ENCODE assay signal across 4 fruit fly cellular contexts in the genomic region with DNA sequence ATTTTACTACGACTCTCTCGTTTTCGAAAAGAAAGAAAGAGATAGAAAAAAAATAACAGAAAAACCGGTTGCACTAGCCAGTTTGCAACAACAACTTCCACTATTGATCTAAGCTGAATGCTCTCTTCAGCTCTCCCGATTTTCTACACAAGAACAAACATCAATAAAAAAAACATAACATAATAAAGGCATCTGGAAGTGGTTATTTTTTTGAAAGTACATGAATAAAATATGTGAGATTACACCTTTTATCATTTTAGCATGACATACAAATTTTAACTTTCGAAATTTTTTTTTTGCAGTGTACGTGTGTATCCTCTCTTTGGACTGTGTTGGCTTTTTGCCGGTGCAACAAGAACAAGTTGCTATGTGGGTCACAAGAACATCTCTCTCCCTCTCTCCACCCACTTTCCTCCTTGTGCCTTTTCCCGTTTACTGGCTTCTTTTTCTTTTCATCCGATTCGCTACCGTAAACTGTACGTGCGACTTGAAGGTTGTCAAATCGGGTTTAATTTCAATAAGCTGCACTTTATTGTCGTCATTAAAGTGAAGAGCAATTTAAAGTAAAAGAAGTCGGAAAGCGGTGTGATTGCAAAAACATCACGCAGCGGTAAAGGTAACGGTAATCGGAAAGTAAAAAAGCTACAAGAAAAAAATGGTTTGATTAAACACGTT.
TF ChIP-seq lines count a peak whose summit lies in the region.

No protein-coding gene starts in this region.

TF ChIP-seq in whole organism, adult, 20 proteins besides CTCF, POLR2A, EP300 and RAD21 (continued from another document):
- no peak for TF ChIP-seq CG5204 (GFP tag; optimal IDR thresholded peaks at IDR 0.05; lab: Kevin White, UChicago)
- peak; percentile 86 for TF ChIP-seq kay (GFP tag; lab: Kevin White, UChicago; ENCODE audit: borderline replicate concordance)
- peak; percentile 94 for TF ChIP-seq CG7045 (GFP tag; optimal IDR thresholded peaks at IDR 0.05; lab: Kevin White, UChicago)
- TF ChIP-seq Mnt (GFP tag; optimal IDR thresholded peaks at IDR 0.05; lab: Kevin White, UChicago) = peak; percentile 65
TF ChIP-seq in whole organism, adult: peak in this region for 15.

TF ChIP-seq in whole organism, embryonic, 481 proteins besides CTCF, POLR2A, EP300 and RAD21 (continued from another document and continues in another):
- peak; percentile 95 for TF ChIP-seq phol (tag; optimal IDR thresholded peaks at IDR 0.05; lab: Kevin White, UChicago)
- peak; percentile 82 for TF ChIP-seq emc (GFP tag; optimal IDR thresholded peaks at IDR 0.05; lab: Kevin White, UChicago)
- TF ChIP-seq CG31388 (GFP tag; optimal IDR thresholded peaks at IDR 0.05; lab: Kevin White, UChicago) = peak; percentile 93
- TF ChIP-seq shn (GFP tag; optimal IDR thresholded peaks at IDR 0.05; lab: Kevin White, UChicago) = peak; percentile 92
- no peak for TF ChIP-seq D (optimal IDR thresholded peaks at IDR 0.05; lab: Kevin White, UChicago)
- peak; percentile 95 for TF ChIP-seq D (GFP tag; optimal IDR thresholded peaks at IDR 0.05; lab: Kevin White, UChicago)
- TF ChIP-seq jumu (GFP tag; optimal IDR thresholded peaks at IDR 0.05; lab: Kevin White, UChicago) = peak; percentile 95
- TF ChIP-seq CG6689 (GFP tag; IDR thresholded peaks at IDR 0.05; lab: Robert Waterston, UW) = peak; percentile 96
- TF ChIP-seq C15 (GFP tag; IDR thresholded peaks at IDR 0.05; lab: Robert Waterston, UW) = peak; percentile 81
- peak; percentile 78 for TF ChIP-seq CG9215 (GFP tag; IDR thresholded peaks at IDR 0.05; lab: Robert Waterston, UW)
- TF ChIP-seq CG3726 (GFP tag; IDR thresholded peaks at IDR 0.05; lab: Robert Waterston, UW) = peak; percentile 96
- TF ChIP-seq CG7357 (GFP tag; IDR thresholded peaks at IDR 0.05; lab: Robert Waterston, UW) = peak; percentile 87; the same call in 2 of the 3 replicates
- TF ChIP-seq p53 (GFP tag; optimal IDR thresholded peaks at IDR 0.05; lab: Kevin White, UChicago) = peak; percentile 84
- TF ChIP-seq CG9727 (GFP tag; optimal IDR thresholded peaks at IDR 0.05; lab: Kevin White, UChicago) = peak; percentile 98
- TF ChIP-seq CG2202 (tag; optimal IDR thresholded peaks at IDR 0.05; lab: Kevin White, UChicago) = peak; percentile 98
- TF ChIP-seq CG12659 (GFP tag; optimal IDR thresholded peaks at IDR 0.05; lab: Kevin White, UChicago) = peak; percentile 96
- peak; percentile 97 for TF ChIP-seq CG8924 (tag; optimal IDR thresholded peaks at IDR 0.05; lab: Kevin White, UChicago)
- TF ChIP-seq gcm (GFP tag; optimal IDR thresholded peaks at IDR 0.05; lab: Kevin White, UChicago) = peak; percentile 97
- TF ChIP-seq CG12071 (GFP tag; optimal IDR thresholded peaks at IDR 0.05; lab: Kevin White, UChicago) = peak; percentile 94
- TF ChIP-seq Scr (GFP tag; IDR thresholded peaks at IDR 0.05; lab: Robert Waterston, UW; ENCODE audit: partially characterized antibody) = no peak
- TF ChIP-seq inv (GFP tag; IDR thresholded peaks at IDR 0.05; lab: Robert Waterston, UW; ENCODE audit: partially characterized antibody) = no peak
- TF ChIP-seq CG6254 (GFP tag; optimal IDR thresholded peaks at IDR 0.05; lab: Kevin White, UChicago) = peak; percentile 96
- TF ChIP-seq CG17186 (GFP tag; optimal IDR thresholded peaks at IDR 0.05; lab: Kevin White, UChicago) = peak; percentile 82
- peak; percentile 96 for TF ChIP-seq CG7556 (GFP tag; optimal IDR thresholded peaks at IDR 0.05; lab: Kevin White, UChicago)
- TF ChIP-seq mld (GFP tag; IDR thresholded peaks at IDR 0.05; lab: Robert Waterston, UW; ENCODE audit: partially characterized antibody) = no peak
- TF ChIP-seq Camta (GFP tag; optimal IDR thresholded peaks at IDR 0.05; lab: Kevin White, UChicago) = peak; percentile 97
- TF ChIP-seq Usf (GFP tag; optimal IDR thresholded peaks at IDR 0.05; lab: Kevin White, UChicago) = peak; percentile 77
- TF ChIP-seq sens (GFP tag; lab: Kevin White, UChicago) = peak; percentile 100
- TF ChIP-seq pb (GFP tag; optimal IDR thresholded peaks at IDR 0.05; lab: Kevin White, UChicago) = peak; percentile 94
- no peak for TF ChIP-seq ham (GFP tag; IDR thresholded peaks at IDR 0.05; lab: Robert Waterston, UW)
- peak; percentile 80 for TF ChIP-seq Ravus (GFP tag; IDR thresholded peaks at IDR 0.05; lab: Robert Waterston, UW)
- peak; percentile 79 for TF ChIP-seq klu (GFP tag; IDR thresholded peaks at IDR 0.05; lab: Robert Waterston, UW)
- peak; percentile 96 for TF ChIP-seq pum (GFP tag; optimal IDR thresholded peaks at IDR 0.05; lab: Kevin White, UChicago)
- TF ChIP-seq CG32772 (GFP tag; IDR thresholded peaks at IDR 0.05; lab: Robert Waterston, UW) = peak; percentile 96
- peak; percentile 95 for TF ChIP-seq CG17385 (GFP tag; optimal IDR thresholded peaks at IDR 0.05; lab: Kevin White, UChicago)
- TF ChIP-seq CG4854 (GFP tag; optimal IDR thresholded peaks at IDR 0.05; lab: Kevin White, UChicago) = peak; percentile 92
- peak; percentile 89 for TF ChIP-seq Lim3 (GFP tag; IDR thresholded peaks at IDR 0.05; lab: Robert Waterston, UW)
- TF ChIP-seq CG11560 (tag; IDR thresholded peaks at IDR 0.05; lab: Robert Waterston, UW) = peak; percentile 74
- peak; percentile 95 for TF ChIP-seq NfI (GFP tag; optimal IDR thresholded peaks at IDR 0.05; lab: Kevin White, UChicago)

TF ChIP-seq in whole organism, prepupa, 60 proteins besides CTCF, POLR2A, EP300 and RAD21 (continued from another document):
- TF ChIP-seq Eip93F (GFP tag; optimal IDR thresholded peaks at IDR 0.05; lab: Kevin White, UChicago) (no peak), Eip78C (GFP tag; lab: Kevin White, UChicago) (peak; percentile 100), Sox15 (GFP tag; optimal IDR thresholded peaks at IDR 0.05; lab: Kevin White, UChicago) (peak; percentile 80), CG8632 (GFP tag; optimal IDR thresholded peaks at IDR 0.05; lab: Kevin White, UChicago) (peak; percentile 93), Blimp-1 (GFP tag; optimal IDR thresholded peaks at IDR 0.05; lab: Kevin White, UChicago) (peak; percentile 68), CG32006 (GFP tag; optimal IDR thresholded peaks at IDR 0.05; lab: Kevin White, UChicago) (peak; percentile 99), lz (GFP tag; optimal IDR thresholded peaks at IDR 0.05; lab: Kevin White, UChicago) (peak; percentile 88), CG4318 (GFP tag; optimal IDR thresholded peaks at IDR 0.05; lab: Kevin White, UChicago) (peak; percentile 96), fkh (GFP tag; optimal IDR thresholded peaks at IDR 0.05; lab: Kevin White, UChicago) (peak; percentile 95), pdm3 (GFP tag; optimal IDR thresholded peaks at IDR 0.05; lab: Kevin White, UChicago) (peak; percentile 98), CG6276 (GFP tag; optimal IDR thresholded peaks at IDR 0.05; lab: Kevin White, UChicago) (peak; percentile 99), dac (GFP tag; optimal IDR thresholded peaks at IDR 0.05; lab: Kevin White, UChicago) (peak; percentile 94), topi (GFP tag; optimal IDR thresholded peaks at IDR 0.05; lab: Kevin White, UChicago) (peak; percentile 93), cyc (GFP tag; optimal IDR thresholded peaks at IDR 0.05; lab: Kevin White, UChicago) (peak; percentile 90), CG8119 (GFP tag; IDR thresholded peaks at IDR 0.05; lab: Robert Waterston, UW) (peak; percentile 100), net (GFP tag; optimal IDR thresholded peaks at IDR 0.05; lab: Kevin White, UChicago) (peak; percentile 99), salr (GFP tag; optimal IDR thresholded peaks at IDR 0.05; lab: Kevin White, UChicago) (peak; percentile 94 to 99), OdsH (GFP tag; optimal IDR thresholded peaks at IDR 0.05; lab: Kevin White, UChicago) (peak; percentile 98), spab (GFP tag; optimal IDR thresholded peaks at IDR 0.05; lab: Kevin White, UChicago) (peak; percentile 95), ss (GFP tag; optimal IDR thresholded peaks at IDR 0.05; lab: Kevin White, UChicago) (peak; percentile 95 to 97), fd85E (GFP tag; optimal IDR thresholded peaks at IDR 0.05; lab: Kevin White, UChicago) (peak; percentile 83), svp (GFP tag; lab: Kevin White, UChicago) (no peak), CG6163 (GFP tag; IDR thresholded peaks at IDR 0.05; lab: Robert Waterston, UW) (peak; percentile 99), Lpt (GFP tag; optimal IDR thresholded peaks at IDR 0.05; lab: Kevin White, UChicago) (peak; percentile 99), CG11902 (GFP tag; optimal IDR thresholded peaks at IDR 0.05; lab: Kevin White, UChicago) (peak; percentile 83), CG34406 (GFP tag; optimal IDR thresholded peaks at IDR 0.05; lab: Kevin White, UChicago) (peak; percentile 94), CG31627 (GFP tag; optimal IDR thresholded peaks at IDR 0.05; lab: Kevin White, UChicago) (peak; percentile 87), CG16779 (tag; optimal IDR thresholded peaks at IDR 0.05; lab: Kevin White, UChicago) (peak; percentile 95), fd59A (GFP tag; optimal IDR thresholded peaks at IDR 0.05; lab: Kevin White, UChicago) (peak; percentile 96), Smox (GFP tag; optimal IDR thresholded peaks at IDR 0.05; lab: Kevin White, UChicago) (no peak), CG10631 (GFP tag; optimal IDR thresholded peaks at IDR 0.05; lab: Kevin White, UChicago) (peak; percentile 98), esn (GFP tag; optimal IDR thresholded peaks at IDR 0.05; lab: Kevin White, UChicago) (peak; percentile 92), Gug (GFP tag; IDR thresholded peaks at IDR 0.05; lab: Robert Waterston, UW) (peak; percentile 99), CG8319 (GFP tag; optimal IDR thresholded peaks at IDR 0.05; lab: Kevin White, UChicago) (peak; percentile 85), Hr38 (GFP tag; optimal IDR thresholded peaks at IDR 0.05; lab: Kevin White, UChicago) (peak; percentile 93), CG3032 (tag; optimal IDR thresholded peaks at IDR 0.05; lab: Kevin White, UChicago) (peak; percentile 96), Eip75B (GFP tag; optimal IDR thresholded peaks at IDR 0.05; lab: Kevin White, UChicago) (peak; percentile 99), CG1621 (tag; optimal IDR thresholded peaks at IDR 0.05; lab: Kevin White, UChicago) (peak; percentile 93), Hr4 (GFP tag; optimal IDR thresholded peaks at IDR 0.05; lab: Kevin White, UChicago) (peak; percentile 99), achi (GFP tag; optimal IDR thresholded peaks at IDR 0.05; lab: Kevin White, UChicago) (peak; percentile 98), CG3919 (GFP tag; optimal IDR thresholded peaks at IDR 0.05; lab: Kevin White, UChicago) (peak; percentile 98), acj6 (GFP tag; optimal IDR thresholded peaks at IDR 0.05; lab: Kevin White, UChicago) (peak; percentile 97), eg (GFP tag; IDR thresholded peaks at IDR 0.05; lab: Robert Waterston, UW) (peak; percentile 100)

TF ChIP-seq in whole organism, pupa, 21 proteins besides CTCF, POLR2A, EP300 and RAD21 (continued from another document):
- TF ChIP-seq rn (GFP tag; IDR thresholded peaks at IDR 0.05; lab: Robert Waterston, UW) (peak; percentile 98), CG8301 (tag; optimal IDR thresholded peaks at IDR 0.05; lab: Kevin White, UChicago) (peak; percentile 99)
